Fruit fly (Drosophila melanogaster) whole organism, embryonic: ENCODE data around the gene CG43954.

Source experiments
- Aef1 ChIP-seq: fragments of 200-800 bp; sonication (Bioruptor generic); IDR thresholded peaks from 3 replicates; pipeline ENCODE4 v1.3.6; 2022; ENCODE audit warnings: missing biosample characterization, missing genetic modification characterization
- Blimp-1 ChIP-seq: fragments of 200-800 bp; sonication (Bioruptor generic); optimal IDR thresholded peaks from 3 replicates; lab custom pipeline; 2018; ENCODE audit warnings: missing biosample characterization, missing genetic modification characterization, mild to moderate bottlenecking, moderate library complexity, missing genetic modification reagents
- CG10979 ChIP-seq: fragments of 200-800 bp; sonication (Bioruptor generic); optimal IDR thresholded peaks from 2 replicates; lab custom pipeline; 2018; ENCODE audit warnings: missing biosample characterization, mild to moderate bottlenecking, missing genetic modification characterization, moderate library complexity
- CG12299 ChIP-seq: fragments of 200-800 bp; sonication (Bioruptor generic); optimal IDR thresholded peaks from 2 replicates; lab custom pipeline; 2018; ENCODE audit warnings: missing biosample characterization, mild to moderate bottlenecking, missing genetic modification characterization
- CG12391 ChIP-seq: fragments of 200-800 bp; sonication (Bioruptor generic); optimal IDR thresholded peaks from 3 replicates; lab custom pipeline; 2018; ENCODE audit warnings: missing biosample characterization, mild to moderate bottlenecking, missing genetic modification characterization, moderate library complexity
- CG15269 ChIP-seq: fragments of 200-800 bp; sonication (Bioruptor generic); optimal IDR thresholded peaks from 2 replicates; lab custom pipeline; 2018; ENCODE audit warnings: missing biosample characterization, mild to moderate bottlenecking, missing genetic modification characterization, moderate library complexity
- CG15601 ChIP-seq: fragments of 200-800 bp; sonication (Bioruptor generic); optimal IDR thresholded peaks from 3 replicates; lab custom pipeline; 2019; ENCODE audit warnings: missing biosample characterization, mild to moderate bottlenecking, missing genetic modification characterization, moderate library complexity
- CG9437 ChIP-seq: fragments of 200-800 bp; sonication (Bioruptor generic); optimal IDR thresholded peaks from 2 replicates; lab custom pipeline; 2018; ENCODE audit warnings: missing biosample characterization, mild to moderate bottlenecking, missing genetic modification characterization
- D ChIP-seq, 2 experiments: fragments of 200-800 bp in 1 of 2; fragments of >200 bp in 1 of 2; sonication (Bioruptor generic) in 1 of 2; optimal IDR thresholded peaks; 2 replicates in 1 of 2; 3 replicates in 1 of 2; lab custom pipeline; 2017; ENCODE audit warnings: mild to moderate bottlenecking in 1 of 2, missing biosample characterization in 1 of 2, missing genetic modification characterization in 1 of 2, missing genetic modification reagents in 1 of 2
- Lim3 ChIP-seq: fragments of 200-800 bp; sonication (Bioruptor generic); IDR thresholded peaks from 2 replicates; pipeline ENCODE4 v1.3.6; 2022; ENCODE audit warnings: missing biosample characterization, missing genetic modification characterization
- Mrtf ChIP-seq: fragments of 200-800 bp; sonication (Bioruptor generic); IDR thresholded peaks from 3 replicates; pipeline ENCODE4 v1.3.6; 2022; ENCODE audit warnings: missing biosample characterization, missing genetic modification characterization
- NC2β ChIP-seq: fragments of 200-800 bp; sonication (Bioruptor generic); optimal IDR thresholded peaks from 2 replicates; lab custom pipeline; 2016; ENCODE audit warnings: missing biosample characterization, missing genetic modification characterization
- Ptx1 ChIP-seq: fragments of 200-800 bp; sonication (Bioruptor generic); IDR thresholded peaks from 2 replicates; pipeline ENCODE4 v1.3.6; 2022; ENCODE audit warnings: missing biosample characterization, missing genetic modification characterization
- Xbp1 ChIP-seq: fragments of 200-800 bp; sonication (Bioruptor generic); optimal IDR thresholded peaks from 3 replicates; lab custom pipeline; 2016; ENCODE audit warnings: missing biosample characterization, mild to moderate bottlenecking, missing genetic modification characterization
- Xrp1 ChIP-seq: fragments of 200-800 bp; sonication (Bioruptor generic); IDR thresholded peaks from 2 replicates; pipeline ENCODE4 v1.3.6; 2022; ENCODE audit warnings: missing biosample characterization, missing genetic modification characterization
- bsh ChIP-seq, 2 experiments: fragments of 200-800 bp; sonication (Bioruptor generic); optimal IDR thresholded peaks; 2 replicates each; lab custom pipeline; 2017 to 2018; ENCODE audit warnings: mild to moderate bottlenecking in 2 of 2, missing biosample characterization in 2 of 2, missing genetic modification characterization in 2 of 2, moderate library complexity in 1 of 2
- caup ChIP-seq: fragments of 200-800 bp; sonication (Bioruptor generic); optimal IDR thresholded peaks from 3 replicates; lab custom pipeline; 2017; ENCODE audit warnings: missing biosample characterization, mild to moderate bottlenecking, missing genetic modification characterization, moderate library complexity; ENCODE audit not compliant: severe bottlenecking
- chinmo ChIP-seq: fragments of 200-800 bp; sonication (Bioruptor generic); IDR thresholded peaks from 4 replicates; pipeline ENCODE4 v1.3.6; 2022; ENCODE audit warnings: missing biosample characterization, missing genetic modification characterization; ENCODE audit not compliant: partially characterized antibody
- chm ChIP-seq: fragments of 200-800 bp; sonication (Bioruptor generic); IDR thresholded peaks from 2 replicates; pipeline ENCODE4 v1.3.6; 2022; ENCODE audit warnings: missing biosample characterization, missing genetic modification characterization
- disco-r ChIP-seq: fragments of 200-800 bp; sonication (Bioruptor generic); optimal IDR thresholded peaks from 2 replicates; lab custom pipeline; 2016; ENCODE audit warnings: missing biosample characterization, missing genetic modification characterization
- dmrt99B ChIP-seq: fragments of 200-800 bp; sonication (Bioruptor generic); optimal IDR thresholded peaks from 2 replicates; lab custom pipeline; 2018; ENCODE audit warnings: missing biosample characterization, mild to moderate bottlenecking, missing genetic modification characterization, moderate library complexity
- dysf ChIP-seq: fragments of 200-800 bp; sonication (Bioruptor generic); IDR thresholded peaks from 3 replicates; pipeline ENCODE4 v1.3.6; 2022; ENCODE audit warnings: missing biosample characterization, missing genetic modification characterization
- gce ChIP-seq: fragments of 200-800 bp; sonication (Bioruptor generic); IDR thresholded peaks from 3 replicates; pipeline ENCODE4 v1.3.6; 2022; ENCODE audit warnings: missing biosample characterization, missing genetic modification characterization
- gcm ChIP-seq: fragments of 200-800 bp; sonication (Bioruptor generic); optimal IDR thresholded peaks from 2 replicates; lab custom pipeline; 2019; ENCODE audit warnings: missing biosample characterization, mild to moderate bottlenecking, missing genetic modification characterization, moderate library complexity
- gem ChIP-seq: fragments of 200-800 bp; sonication (Bioruptor generic); optimal IDR thresholded peaks from 2 replicates; lab custom pipeline; 2019; ENCODE audit warnings: missing biosample characterization, mild to moderate bottlenecking, missing genetic modification characterization, moderate library complexity
- hkb ChIP-seq, 2 experiments: fragments of 200-800 bp in 1 of 2; fragments of >200 bp in 1 of 2; sonication (Bioruptor generic) in 1 of 2; IDR thresholded peaks in 1 of 2; optimal IDR thresholded peaks in 1 of 2; 2 replicates each; pipeline versions ENCODE4 v1.3.6 to Lab custom; 2017 to 2022; ENCODE audit warnings: missing biosample characterization in 1 of 2, missing genetic modification characterization in 1 of 2
- jumu ChIP-seq: fragments of 200-800 bp; sonication (Bioruptor generic); optimal IDR thresholded peaks from 3 replicates; lab custom pipeline; 2016; ENCODE audit warnings: missing biosample characterization, missing genetic modification characterization
- maf-S ChIP-seq: fragments of 200-800 bp; sonication (Bioruptor generic); optimal IDR thresholded peaks from 2 replicates; lab custom pipeline; 2016; ENCODE audit warnings: missing biosample characterization, missing genetic modification characterization
- mld ChIP-seq: fragments of 200-800 bp; sonication (Bioruptor generic); IDR thresholded peaks from 3 replicates; pipeline ENCODE4 v1.3.6; 2022; ENCODE audit warnings: missing biosample characterization, missing genetic modification characterization; ENCODE audit not compliant: partially characterized antibody
- phol ChIP-seq: fragments of 200-800 bp; sonication (Bioruptor generic); optimal IDR thresholded peaks from 3 replicates; lab custom pipeline; 2018; ENCODE audit warnings: missing biosample characterization, mild to moderate bottlenecking, missing genetic modification characterization, moderate library complexity
- pros ChIP-seq: fragments of 200-800 bp; sonication (Bioruptor generic); optimal IDR thresholded peaks from 3 replicates; lab custom pipeline; 2019; ENCODE audit warnings: missing biosample characterization, mild to moderate bottlenecking, missing genetic modification characterization, moderate library complexity
- repo ChIP-seq: fragments of 200-800 bp; sonication (Bioruptor generic); optimal IDR thresholded peaks from 2 replicates; lab custom pipeline; 2016; ENCODE audit warnings: missing biosample characterization, missing genetic modification characterization
- row ChIP-seq: fragments of 200-800 bp; sonication (Bioruptor generic); IDR thresholded peaks from 3 replicates; pipeline ENCODE4 v1.3.6; 2022; ENCODE audit warnings: missing biosample characterization, missing genetic modification characterization
- sens ChIP-seq: fragments of 200-800 bp; sonication (Bioruptor generic); peaks from one replicate; lab custom pipeline; 2016; ENCODE audit warnings: missing biosample characterization, missing genetic modification characterization
- sima ChIP-seq: fragments of 200-800 bp; sonication (Bioruptor generic); optimal IDR thresholded peaks from 2 replicates; lab custom pipeline; 2016; ENCODE audit warnings: missing biosample characterization, missing genetic modification characterization
- sqz ChIP-seq: fragments of 200-800 bp; sonication (Bioruptor generic); optimal IDR thresholded peaks from 3 replicates; lab custom pipeline; 2018; ENCODE audit warnings: missing biosample characterization, mild to moderate bottlenecking, missing genetic modification characterization

The CG43954 gene

dm6 chr3L:16635566-16636210 lies 75.8 kb downstream of the CG43954 start (continued):
- TF ChIP-seq CG9437 (GFP tag; lab: Kevin White, UChicago) (peak; percentile 15), sima (GFP tag; lab: Kevin White, UChicago) (no peak), hkb (optimal IDR thresholded peaks at IDR 0.05; lab: Kevin White, UChicago) (no peak), hkb (GFP tag; IDR thresholded peaks at IDR 0.05; lab: Robert Waterston, UW) (no peak), Xbp1 (GFP tag; lab: Kevin White, UChicago) (peak; percentile 26), dysf (GFP tag; lab: Robert Waterston, UW) (peak; percentile 48; the same call in 1 of the 3 replicates), Ptx1 (GFP tag; lab: Robert Waterston, UW) (peak; percentile 45), gem (tag; lab: Kevin White, UChicago) (peak; percentile 54), Mrtf (GFP tag; lab: Robert Waterston, UW) (0 out of 3 replicates have a peak, but pooled peaks have one; percentile 18), CG15269 (peak; percentile 44), sens (GFP tag; lab: Kevin White, UChicago) (no peak), bsh (GFP tag; optimal IDR thresholded peaks at IDR 0.05; lab: Kevin White, UChicago) (peak; percentile 21 to 43), chinmo (no peak), repo (GFP tag; lab: Kevin White, UChicago) (no peak), maf-S (GFP tag; lab: Kevin White, UChicago) (no peak), caup (GFP tag; lab: Kevin White, UChicago) (no peak), gcm (GFP tag; lab: Kevin White, UChicago) (no peak), CG12299 (no peak), D (optimal IDR thresholded peaks at IDR 0.05; lab: Kevin White, UChicago) (no peak), D (GFP tag; optimal IDR thresholded peaks at IDR 0.05; lab: Kevin White, UChicago) (no peak), CG12391 (tag; lab: Kevin White, UChicago) (peak; percentile 37), gce (no peak)

dm6 chr3L:16634529-16634928 lies 76.9 kb downstream of the CG43954 start:
- no peak for TF ChIP-seq chm (GFP tag; lab: Robert Waterston, UW)
- TF ChIP-seq sens (GFP tag; lab: Kevin White, UChicago), result peak; percentile 50
- TF ChIP-seq Xrp1 (GFP tag; lab: Robert Waterston, UW), result peak; percentile 29; the same call in 1 of the 2 replicates
- no peak for TF ChIP-seq mld (GFP tag; lab: Robert Waterston, UW)
- TF ChIP-seq Aef1 (GFP tag; lab: Robert Waterston, UW), result no peak
- TF ChIP-seq jumu (GFP tag; lab: Kevin White, UChicago), result no peak
- TF ChIP-seq Lim3 (GFP tag; lab: Robert Waterston, UW), result no peak
- TF ChIP-seq CG10979 (tag; lab: Kevin White, UChicago), result peak; percentile 37
- TF ChIP-seq phol (tag; lab: Kevin White, UChicago), result peak; percentile 1
- peak; percentile 0 for TF ChIP-seq Blimp-1 (GFP tag; lab: Kevin White, UChicago)
- TF ChIP-seq disco-r (GFP tag; lab: Kevin White, UChicago), result no peak
- TF ChIP-seq row (GFP tag; lab: Robert Waterston, UW), result 0 out of 3 replicates have a peak, but pooled peaks have one; percentile 8
- TF ChIP-seq, all 482 proteins: peak for 6

dm6 chr3L:16634091-16634490 lies 77.4 kb downstream of the CG43954 start:
- TF ChIP-seq dmrt99B (tag; lab: Kevin White, UChicago), result no peak
- TF ChIP-seq CG15601, result no peak
- TF ChIP-seq sqz (GFP tag; lab: Kevin White, UChicago), result peak; percentile 53
- no peak for TF ChIP-seq NC2β (GFP tag; lab: Kevin White, UChicago)
- peak; percentile 84 for TF ChIP-seq pros (GFP tag; lab: Kevin White, UChicago)
